Worm (Caenorhabditis elegans) whole organism, L4/young adult: Measurements from ENCODE around the gene Y42A5A.5.

Source experiments
- W03F9.2 ChIP-seq: fragments of 150-350 bp; optimal IDR thresholded peaks from 2 replicates; lab custom pipeline; 2014; ENCODE audit warnings: missing biosample characterization, missing genetic modification characterization
- dao-5 ChIP-seq: sonication (generic microtip); optimal IDR thresholded peaks from 2 replicates; lab custom pipeline; 2016; ENCODE audit warnings: missing genotype, missing genetic modification characterization, moderate library complexity, missing compliant biosample characterization
- him-1 ChIP-seq: sonication (generic microtip); optimal IDR thresholded peaks from 2 replicates; lab custom pipeline; 2016; ENCODE audit warnings: missing genotype, missing genetic modification reagents, missing genetic modification characterization, missing compliant biosample characterization

The Y42A5A.5 gene

DNA sequence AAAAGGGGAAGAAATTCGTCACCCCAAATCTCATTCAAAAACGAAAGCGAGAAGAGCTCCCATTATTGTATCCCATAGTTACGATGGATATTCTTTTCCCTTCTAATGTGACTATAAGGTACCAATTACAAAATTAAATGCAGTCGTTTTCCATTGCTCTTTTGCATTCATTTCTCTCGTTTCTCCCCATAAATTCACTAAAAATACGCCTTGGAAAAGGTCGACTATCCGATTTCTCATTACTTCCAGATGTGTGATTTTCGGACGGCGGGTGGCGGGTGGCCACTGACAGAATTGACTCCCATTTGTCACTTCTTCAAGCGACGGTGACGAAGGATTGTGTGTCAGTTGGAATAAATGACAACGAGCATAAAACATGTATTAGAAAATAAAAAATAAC is 24.0 kb upstream of the Y42A5A.5 start:
- TF ChIP-seq dao-5 (tag; lab: Kevin White, UChicago), result no peak
- no peak for TF ChIP-seq him-1 (tag; lab: Kevin White, UChicago)
- no peak for TF ChIP-seq W03F9.2

- TF ChIP-seq him-1 (tag; lab: Kevin White, UChicago), result no peak
- no peak for TF ChIP-seq W03F9.2
- TF ChIP-seq dao-5 (tag; lab: Kevin White, UChicago), result no peak
Observed at ce11 chrV:11131801-11132200, 22.3 kb upstream of the Y42A5A.5 start.

- TF ChIP-seq W03F9.2, result no peak
- TF ChIP-seq dao-5 (tag; lab: Kevin White, UChicago), result no peak
- no peak for TF ChIP-seq him-1 (tag; lab: Kevin White, UChicago)
Observed at ce11 chrV:11127197-11127596, 17.6 kb upstream of the Y42A5A.5 start, which contains the start of gene jmjd-5. TSS of gene jmjd-5 (plus strand) at chrV:11127497.

DNA sequence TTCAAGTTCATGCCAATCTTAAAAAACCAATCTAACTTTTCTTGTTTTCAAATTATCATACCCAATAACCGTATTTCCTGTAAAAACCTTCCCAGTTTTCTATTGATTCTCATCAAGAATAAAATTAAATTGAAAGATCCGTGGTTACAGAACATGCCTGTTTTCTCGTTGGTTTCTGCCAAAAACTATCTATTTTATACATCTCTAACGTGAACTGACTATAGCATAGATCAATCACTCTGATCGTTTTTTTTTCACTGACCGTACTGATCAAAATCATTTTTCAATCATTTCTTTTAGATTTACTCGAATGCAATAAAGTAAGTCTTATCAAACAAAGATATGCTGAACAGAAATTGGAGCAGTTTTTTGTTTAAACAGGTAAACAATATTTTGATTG is 15.4 kb upstream of the Y42A5A.5 start, which contains the start of gene C06H2.2:
Gene C06H2.2, plus strand, starts transcription at position 301 of the 400 bp plus-strand sequence.
- TF ChIP-seq him-1 (tag; lab: Kevin White, UChicago) (no peak), dao-5 (tag; lab: Kevin White, UChicago) (no peak), W03F9.2 (no peak)

DNA sequence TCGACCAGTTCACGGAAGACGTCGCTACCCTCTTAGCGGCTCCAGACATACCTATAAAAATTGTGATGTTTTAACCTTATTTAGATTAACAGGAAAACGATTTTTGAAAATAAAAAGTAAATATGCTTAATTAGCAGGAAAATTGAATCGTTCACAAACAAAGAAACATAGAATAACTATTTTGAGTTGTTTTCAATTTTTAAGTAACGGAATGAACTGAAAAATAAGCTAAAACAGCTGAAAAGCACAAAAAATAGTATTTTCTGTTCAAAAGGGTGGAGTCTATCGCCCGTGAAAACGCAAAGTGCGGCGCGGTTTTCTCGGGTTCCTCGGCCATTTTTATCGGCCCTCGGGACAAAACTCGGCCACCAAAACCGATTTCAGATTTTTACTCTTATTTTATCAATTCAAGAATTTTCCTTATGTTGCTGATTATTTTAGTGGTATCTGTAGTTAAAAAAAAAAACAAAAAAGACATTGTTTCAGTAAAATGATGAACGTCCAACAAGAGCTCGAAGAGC is 14.3 kb upstream of the Y42A5A.5 start, which contains the start of the genes atp-5 and lmtr-3:
Gene atp-5, minus strand, starts transcription at position 51 of the 521 bp plus-strand sequence.
Gene lmtr-3, plus strand, starts transcription at position 370 of the 521 bp plus-strand sequence.
- TF ChIP-seq W03F9.2 (peak; percentile 84), him-1 (tag; lab: Kevin White, UChicago) (peak; percentile 34), dao-5 (tag; lab: Kevin White, UChicago) (no peak)

ce11 chrV:11122466-11122865 is 12.9 kb upstream of the Y42A5A.5 start, which contains the start of gene mboa-2:
TSS of gene mboa-2 (minus strand) at chrV:11122493.
- TF ChIP-seq him-1 (tag; lab: Kevin White, UChicago) (no peak), dao-5 (tag; lab: Kevin White, UChicago) (no peak), W03F9.2 (peak; percentile 12)

ce11 chrV:11121247-11121646 is 11.7 kb upstream of the Y42A5A.5 start:
- TF ChIP-seq W03F9.2, result no peak
- TF ChIP-seq dao-5 (tag; lab: Kevin White, UChicago), result no peak
- TF ChIP-seq him-1 (tag; lab: Kevin White, UChicago), result no peak

DNA sequence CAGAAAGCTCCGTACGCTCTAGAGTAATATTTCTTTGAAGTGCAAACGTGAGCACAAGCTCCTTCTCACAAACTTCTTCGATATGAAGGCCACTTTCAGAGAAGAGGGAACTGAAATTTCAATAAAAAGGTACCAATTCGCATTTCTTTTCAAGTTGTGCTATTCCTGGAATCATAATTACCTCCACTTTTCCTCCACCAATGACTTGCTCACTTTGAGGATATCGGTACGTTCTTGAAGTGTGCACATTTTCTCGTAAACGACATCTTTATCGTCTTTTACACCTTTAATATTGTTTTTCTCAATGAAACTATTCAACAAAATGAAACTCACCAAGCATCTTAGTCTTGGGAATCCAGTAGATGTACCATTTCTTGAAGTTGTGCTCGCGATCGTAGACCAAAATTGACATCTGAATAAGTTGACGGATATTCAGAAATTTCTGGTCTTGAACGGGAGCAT is 9.8 kb upstream of the Y42A5A.5 start, which contains the start of gene scb-1:
Gene scb-1, minus strand, starts transcription at position 412 of the 462 bp plus-strand sequence.
- no peak for TF ChIP-seq dao-5 (tag; lab: Kevin White, UChicago)
- no peak for TF ChIP-seq him-1 (tag; lab: Kevin White, UChicago)
- no peak for TF ChIP-seq W03F9.2

DNA sequence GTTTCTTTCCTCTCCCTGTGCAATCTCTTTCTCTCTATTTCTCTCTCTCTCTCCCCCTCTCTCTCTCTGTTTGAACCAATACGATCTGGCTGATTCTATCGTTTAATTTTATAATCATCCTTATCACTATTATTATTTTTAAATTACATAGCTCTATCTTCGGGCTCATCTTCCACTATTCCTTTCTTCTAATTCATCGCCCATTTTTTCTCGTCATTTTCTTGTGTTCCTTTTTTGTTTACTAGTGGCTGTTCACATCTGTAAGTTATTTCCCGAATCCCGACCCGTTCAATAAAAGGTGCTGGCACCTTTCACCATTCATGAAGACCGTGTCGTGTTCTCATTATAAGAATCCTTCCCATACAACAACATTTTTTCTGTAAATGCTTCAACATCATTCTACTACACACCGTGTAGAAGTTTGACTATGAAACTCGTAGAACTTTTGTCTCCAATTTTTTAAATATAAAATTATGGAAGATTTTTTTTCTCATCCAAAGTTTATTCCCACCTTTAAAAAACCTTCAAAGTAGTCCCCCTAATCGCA is 8.7 kb upstream of the Y42A5A.5 start:
- TF ChIP-seq him-1 (tag; lab: Kevin White, UChicago) (no peak), dao-5 (tag; lab: Kevin White, UChicago) (no peak), W03F9.2 (no peak)

ce11 chrV:11113607-11114006 is 4.1 kb upstream of the Y42A5A.5 start, which contains the start of gene math-33:
TSS of gene math-33 (plus strand) at chrV:11113907.
- TF ChIP-seq him-1 (tag; lab: Kevin White, UChicago) (no peak), dao-5 (tag; lab: Kevin White, UChicago) (no peak), W03F9.2 (no peak)

DNA sequence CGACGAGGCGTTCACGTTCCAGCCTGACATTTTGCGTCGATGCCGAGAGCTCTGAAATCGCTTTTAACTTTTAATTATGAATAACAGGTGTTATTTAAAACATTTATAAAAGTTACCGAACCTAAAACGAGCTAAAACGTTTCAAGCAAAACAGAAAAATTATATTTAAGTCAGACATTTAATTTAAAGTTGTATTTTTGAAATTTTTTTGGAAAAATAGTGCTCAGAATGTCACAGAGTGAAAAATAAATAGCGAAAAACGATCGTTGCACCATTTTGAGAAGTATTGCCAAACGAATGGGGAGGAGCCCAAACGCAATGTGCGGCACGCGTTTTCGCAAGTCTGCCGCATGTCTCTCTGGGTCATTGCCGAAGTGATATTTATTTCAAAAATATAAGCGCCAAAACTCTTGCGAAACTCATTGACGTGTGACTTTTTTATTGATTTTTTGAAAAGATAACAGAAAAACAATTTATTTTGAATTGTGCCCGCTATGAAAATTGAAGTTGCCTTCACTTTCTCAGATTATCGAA is 3.6 kb upstream of the Y42A5A.5 start, which contains the start of gene erfa-3:
Gene erfa-3, minus strand, starts transcription at position 51 of the 534 bp plus-strand sequence.
- TF ChIP-seq W03F9.2, result peak; percentile 68
- TF ChIP-seq dao-5 (tag; lab: Kevin White, UChicago), result no peak

DNA sequence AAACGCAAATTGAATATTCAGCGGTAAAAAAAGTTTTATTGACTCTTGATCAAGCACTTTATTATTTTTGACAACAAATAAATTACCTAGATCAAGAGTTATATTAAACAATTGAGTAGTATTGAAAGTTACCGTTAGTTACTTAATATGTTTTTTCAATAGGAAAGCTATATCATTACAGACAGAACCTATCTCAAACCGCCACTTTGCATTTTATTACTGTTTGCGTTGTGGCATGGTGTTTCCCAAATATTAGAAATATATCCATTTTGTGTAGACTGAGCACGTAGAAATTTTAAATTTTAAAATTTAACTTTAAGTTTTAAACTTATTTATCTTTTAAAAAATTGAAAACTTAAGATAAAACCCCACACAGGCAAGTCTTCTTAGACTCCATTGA is 5.1 kb downstream of the Y42A5A.5 start:
- TF ChIP-seq dao-5 (tag; lab: Kevin White, UChicago) (no peak), W03F9.2 (no peak)

ce11 chrV:11098599-11098998 is 10.9 kb downstream of the Y42A5A.5 start, which contains the start of gene cdkl-1:
TSS of gene cdkl-1 (plus strand) at chrV:11098899.
- TF ChIP-seq dao-5 (tag; lab: Kevin White, UChicago) (no peak), him-1 (tag; lab: Kevin White, UChicago) (no peak), W03F9.2 (no peak)

DNA sequence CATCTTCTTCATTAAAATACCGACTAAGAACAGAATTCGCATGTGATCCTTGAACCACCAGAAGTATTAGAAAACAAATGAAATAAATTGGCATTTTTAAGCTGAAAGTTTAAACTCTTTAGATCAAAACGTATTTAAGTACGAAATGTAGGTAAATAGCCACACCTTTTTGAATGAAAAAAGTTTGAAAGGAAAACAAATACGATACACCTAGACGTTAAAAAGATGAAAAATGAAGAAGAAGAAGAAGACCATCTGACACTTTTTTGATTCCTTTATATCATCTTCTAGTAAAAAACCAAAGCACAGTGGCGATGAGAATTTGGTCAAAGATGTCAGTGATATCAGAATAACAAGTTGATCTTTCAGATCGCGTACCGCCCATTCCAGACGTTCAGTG is 13.7 kb downstream of the Y42A5A.5 start, which contains the start of gene Y42A5A.3:
Gene Y42A5A.3, minus strand, starts transcription at position 101 of the 400 bp plus-strand sequence.
- TF ChIP-seq dao-5 (tag; lab: Kevin White, UChicago), result no peak
- no peak for TF ChIP-seq W03F9.2
- no peak for TF ChIP-seq him-1 (tag; lab: Kevin White, UChicago)
